Worm (Caenorhabditis elegans) whole organism, L2 larva: Measurements from ENCODE around the gene F49E2.5.

Source experiments
- ama-1 ChIP-seq: fragments of 150-350 bp; optimal IDR thresholded peaks from 2 replicates; lab custom pipeline; 2018; ENCODE audit warnings: inconsistent platforms
- dmd-4 ChIP-seq: sonication (generic microtip); optimal IDR thresholded peaks from 2 replicates; lab custom pipeline; 2017; ENCODE audit warnings: missing biosample characterization, missing genetic modification characterization
- nhr-25 ChIP-seq: fragments of 150-350 bp; sonication (generic microtip); optimal IDR thresholded peaks from 3 replicates; lab custom pipeline; 2014; ENCODE audit warnings: missing biosample characterization, missing genetic modification characterization
- nhr-6 ChIP-seq: fragments of 150-350 bp; optimal IDR thresholded peaks from 2 replicates; lab custom pipeline; 2014; ENCODE audit warnings: missing biosample characterization, missing genetic modification characterization

DNA sequence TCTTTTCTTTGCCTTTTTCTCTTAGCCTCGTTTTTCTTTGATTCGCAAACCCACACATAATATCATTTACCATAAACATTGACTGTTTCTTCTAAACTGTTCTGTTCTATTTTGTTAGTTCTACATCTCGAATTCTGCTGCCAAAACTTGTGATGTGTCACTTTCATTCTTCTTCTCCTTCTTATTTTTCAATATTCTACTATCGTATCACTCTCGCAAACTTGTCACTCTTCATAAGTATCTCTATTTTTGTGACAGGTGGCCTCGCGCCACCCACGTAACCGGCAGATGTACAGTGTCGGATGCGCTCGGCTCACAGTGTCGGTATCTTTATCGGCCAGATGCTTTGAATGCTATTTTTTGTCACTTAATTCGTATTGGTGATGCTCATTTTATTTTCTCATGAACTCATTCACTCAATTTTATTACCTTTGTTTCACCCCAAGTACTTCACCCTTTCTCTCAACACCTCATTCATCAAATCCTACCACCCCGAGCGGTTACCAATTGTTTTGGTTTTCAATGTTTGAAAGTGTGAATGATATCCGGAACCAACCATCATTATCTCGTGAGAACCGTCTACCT is 34.9 kb upstream of the F49E2.5 start:
- TF ChIP-seq ama-1 (lab: Kevin White, UChicago) (no peak), nhr-6 (no peak), nhr-25 (tag; lab: Kevin White, UChicago) (peak; percentile 18), dmd-4 (no peak)
